Worm (Caenorhabditis elegans) whole organism, L4 larva: ENCODE data around the gene Y113G7A.22.

Experiments used
- F49E8.2 ChIP-seq: sonication (generic microtip); optimal IDR thresholded peaks from 2 replicates; lab custom pipeline; 2016; ENCODE audit warnings: missing compliant biosample characterization, mild to moderate bottlenecking, missing genetic modification characterization, borderline replicate concordance
- T20F7.1 ChIP-seq: fragments of 200-800 bp; sonication (Bioruptor generic); optimal IDR thresholded peaks from 2 replicates; lab custom pipeline; 2018; ENCODE audit warnings: mild to moderate bottlenecking, missing genetic modification characterization, missing compliant biosample characterization
- Y75B8A.6 ChIP-seq: fragments of 200-800 bp; sonication (Bioruptor generic); IDR thresholded peaks from 2 replicates; pipeline ENCODE4 v1.3.6; 2022; ENCODE audit warnings: missing genetic modification reagents, missing genetic modification characterization, missing compliant biosample characterization
- aha-1 ChIP-seq: fragments of 150-350 bp; peaks from one replicate; lab custom pipeline; 2014; ENCODE audit warnings: missing biosample characterization, missing genetic modification characterization
- ces-1 ChIP-seq: fragments of 150-350 bp; sonication (generic microtip); optimal IDR thresholded peaks from 4 replicates; lab custom pipeline; 2014; ENCODE audit warnings: missing biosample characterization, missing genetic modification reagents, missing genetic modification characterization
- ctbp-1 ChIP-seq: fragments of 200-800 bp; sonication (Bioruptor generic); IDR thresholded peaks from 2 replicates; pipeline ENCODE4 v1.3.6; 2022; ENCODE audit warnings: missing genetic modification reagents, missing genetic modification characterization, missing compliant biosample characterization
- daf-16 ChIP-seq, 3 experiments: sonication (generic microtip); optimal IDR thresholded peaks; 2 replicates each; lab custom pipeline; 2016 to 2017; ENCODE audit warnings: missing genetic modification characterization in 3 of 3, missing genetic modification reagents in 3 of 3, mild to moderate bottlenecking in 2 of 3, missing compliant biosample characterization in 2 of 3, missing biosample characterization in 1 of 3, moderate library complexity in 1 of 3
- dmd-6 ChIP-seq: fragments of 200-800 bp; sonication (Bioruptor generic); IDR thresholded peaks from 2 replicates; pipeline ENCODE4 v1.3.6; 2022; ENCODE audit warnings: missing genetic modification reagents, missing genetic modification characterization, missing compliant biosample characterization
- dmd-9 ChIP-seq: fragments of 200-800 bp; sonication (Bioruptor generic); IDR thresholded peaks from 2 replicates; pipeline ENCODE4 v1.3.6; 2022; ENCODE audit warnings: missing genetic modification reagents, missing genetic modification characterization, missing compliant biosample characterization
- duxl-1 ChIP-seq: sonication (generic microtip); optimal IDR thresholded peaks from 2 replicates; lab custom pipeline; 2016; ENCODE audit warnings: mild to moderate bottlenecking, missing genetic modification characterization, moderate library complexity, missing compliant biosample characterization; ENCODE audit not compliant: poor library complexity
- dve-1 ChIP-seq: sonication (generic microtip); optimal IDR thresholded peaks from 2 replicates; lab custom pipeline; 2017; ENCODE audit warnings: antibody characterized with exemption, mild to moderate bottlenecking, missing genetic modification characterization, missing compliant biosample characterization; ENCODE audit not compliant: insufficient read depth
- egl-27 ChIP-seq: sonication (generic microtip); optimal IDR thresholded peaks from 3 replicates; lab custom pipeline; 2017; ENCODE audit warnings: missing biosample characterization, missing genetic modification reagents, missing genetic modification characterization
- hif-1 ChIP-seq, 2 experiments: sonication (generic microtip); optimal IDR thresholded peaks; 2 replicates each; lab custom pipeline; 2016 to 2017; ENCODE audit warnings: missing compliant biosample characterization in 2 of 2, missing genetic modification characterization in 2 of 2, missing genetic modification reagents in 2 of 2, missing genotype in 2 of 2, mild to moderate bottlenecking in 1 of 2
- hlh-11 ChIP-seq: fragments of 200-800 bp; sonication (Bioruptor generic); optimal IDR thresholded peaks from 2 replicates; lab custom pipeline; 2018; ENCODE audit warnings: mild to moderate bottlenecking, missing genetic modification characterization, missing compliant biosample characterization
- hlh-30 ChIP-seq: sonication (generic microtip); optimal IDR thresholded peaks from 2 replicates; lab custom pipeline; 2017; ENCODE audit warnings: antibody characterized with exemption, mild to moderate bottlenecking, missing genetic modification characterization, missing compliant biosample characterization; ENCODE audit not compliant: insufficient read depth
- lin-1 ChIP-seq: fragments of 200-800 bp; sonication (Bioruptor generic); IDR thresholded peaks from 2 replicates; pipeline ENCODE4 v1.3.6; 2022; ENCODE audit warnings: missing genetic modification reagents, missing genetic modification characterization, missing compliant biosample characterization
- lin-38 ChIP-seq: fragments of 200-800 bp; sonication (Bioruptor generic); IDR thresholded peaks from 2 replicates; pipeline ENCODE4 v1.3.6; 2022; ENCODE audit warnings: missing genetic modification reagents, missing genetic modification characterization, missing compliant biosample characterization
- lsy-2 ChIP-seq, 2 experiments: fragments of 150-350 bp in 1 of 2; sonication (generic microtip) in 1 of 2; optimal IDR thresholded peaks; 2 replicates each; lab custom pipeline; 2014 to 2017; ENCODE audit warnings: missing biosample characterization in 2 of 2, missing genetic modification characterization in 2 of 2
- madf-9 ChIP-seq: fragments of 200-800 bp; sonication (Bioruptor generic); conservative IDR thresholded peaks from 2 replicates; pipeline ENCODE4 v1.3.6; 2022; ENCODE audit warnings: missing genetic modification reagents, missing genetic modification characterization, missing compliant biosample characterization
- mdl-1 ChIP-seq, 2 experiments: fragments of 150-350 bp in 1 of 2; sonication (generic microtip) in 1 of 2; optimal IDR thresholded peaks; 2 replicates each; lab custom pipeline; 2014 to 2017; ENCODE audit warnings: missing biosample characterization in 2 of 2, missing genetic modification characterization in 2 of 2
- mep-1 ChIP-seq: fragments of 150-350 bp; sonication (generic microtip); optimal IDR thresholded peaks from 3 replicates; lab custom pipeline; 2014; ENCODE audit warnings: missing biosample characterization, missing genetic modification characterization
- nhr-111 ChIP-seq: fragments of 200-800 bp; sonication (Bioruptor generic); optimal IDR thresholded peaks from 2 replicates; lab custom pipeline; 2018; ENCODE audit warnings: mild to moderate bottlenecking, missing genetic modification characterization, missing compliant biosample characterization
- nhr-28 ChIP-seq: fragments of 150-350 bp; optimal IDR thresholded peaks from 2 replicates; lab custom pipeline; 2014; ENCODE audit warnings: missing biosample characterization, missing genetic modification characterization
- nhr-48 ChIP-seq: sonication (generic microtip); optimal IDR thresholded peaks from 2 replicates; lab custom pipeline; 2016; ENCODE audit warnings: mild to moderate bottlenecking, missing genetic modification characterization, missing compliant biosample characterization
- nhr-6 ChIP-seq: fragments of 150-350 bp; optimal IDR thresholded peaks from 2 replicates; lab custom pipeline; 2014; ENCODE audit warnings: missing biosample characterization, missing genetic modification characterization
- nhr-77 ChIP-seq: fragments of 150-350 bp; optimal IDR thresholded peaks from 2 replicates; lab custom pipeline; 2014; ENCODE audit warnings: missing biosample characterization, missing genetic modification characterization
- pha-4 ChIP-seq, 2 experiments: fragments of 150-350 bp in 1 of 2; fragments of 200-800 bp in 1 of 2; sonication (Bioruptor generic) in 1 of 2; IDR thresholded peaks in 1 of 2; optimal IDR thresholded peaks in 1 of 2; 2 replicates each; pipeline versions ENCODE4 v1.3.6 to Lab custom; 2014 to 2022; ENCODE audit warnings: missing genetic modification characterization in 2 of 2, missing genetic modification reagents in 2 of 2, missing biosample characterization in 1 of 2, missing compliant biosample characterization in 1 of 2
- pqm-1 ChIP-seq: sonication (generic microtip); optimal IDR thresholded peaks from 2 replicates; lab custom pipeline; 2017; ENCODE audit warnings: missing biosample characterization, missing genetic modification characterization
- saeg-2 ChIP-seq: fragments of 200-800 bp; sonication (Bioruptor generic); IDR thresholded peaks from 2 replicates; pipeline ENCODE4 v1.3.6; 2022; ENCODE audit warnings: missing genetic modification reagents, missing genetic modification characterization, missing compliant biosample characterization
- set-16 ChIP-seq: fragments of 200-800 bp; sonication (Bioruptor generic); IDR thresholded peaks from 2 replicates; pipeline ENCODE4 v1.3.6; 2022; ENCODE audit warnings: missing genetic modification reagents, missing genetic modification characterization, missing compliant biosample characterization
- spr-3 ChIP-seq: fragments of 200-800 bp; sonication (Bioruptor generic); optimal IDR thresholded peaks from 2 replicates; lab custom pipeline; 2018; ENCODE audit warnings: mild to moderate bottlenecking, missing genetic modification characterization, missing compliant biosample characterization
- tra-1 ChIP-seq: fragments of 200-800 bp; sonication (Bioruptor generic); IDR thresholded peaks from 2 replicates; pipeline ENCODE4 v1.3.6; 2022; ENCODE audit warnings: missing genetic modification reagents, missing genetic modification characterization, missing compliant biosample characterization
- unc-62 ChIP-seq, 3 experiments: fragments of 150-350 bp in 1 of 3; sonication (generic microtip); optimal IDR thresholded peaks in 2 of 3; peaks in 1 of 3; 1 replicate in 1 of 3; 2 replicates in 2 of 3; lab custom pipeline; 2014 to 2017; ENCODE audit warnings: missing biosample characterization in 3 of 3, missing genetic modification characterization in 3 of 3, missing genetic modification reagents in 3 of 3, missing genotype in 1 of 3
- vab-7 ChIP-seq: fragments of 200-800 bp; sonication (Bioruptor generic); IDR thresholded peaks from 2 replicates; pipeline ENCODE4 v1.3.6; 2022; ENCODE audit warnings: missing genetic modification reagents, missing genetic modification characterization, missing compliant biosample characterization

The Y113G7A.22 gene

DNA sequence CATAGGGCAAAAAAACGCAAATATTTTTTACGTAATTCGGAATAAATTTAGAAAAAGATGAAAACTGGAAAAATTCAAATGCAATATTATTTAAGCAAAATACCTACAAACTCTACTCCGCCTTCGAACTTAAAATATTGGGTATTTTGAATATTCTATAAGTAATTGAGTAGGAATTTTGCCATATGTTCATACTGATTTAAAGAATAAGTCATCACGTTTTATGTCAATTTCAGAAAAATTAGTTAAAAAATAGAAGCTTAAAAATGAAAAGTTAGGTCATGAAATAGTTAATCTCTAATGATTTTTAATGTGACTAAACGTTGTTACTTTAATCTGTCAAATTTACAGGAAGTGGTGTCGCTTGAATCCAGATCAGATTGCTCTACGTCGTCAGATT lies 16.3 kb upstream of the Y113G7A.22 start, which contains the start of gene F19B2.7:
F19B2.7 (plus strand) TSS at position 301 of the 400 bp plus-strand sequence.
- TF ChIP-seq egl-27 (tag; lab: Kevin White, UChicago) (no peak), lsy-2 (tag; optimal IDR thresholded peaks at IDR 0.05; lab: Kevin White, UChicago) (no peak), dmd-9 (GFP tag; lab: Robert Waterston, UW) (no peak), vab-7 (GFP tag; lab: Robert Waterston, UW) (no peak), dve-1 (no peak), spr-3 (GFP tag; lab: Kevin White, UChicago) (no peak), lin-38 (GFP tag; lab: Robert Waterston, UW) (no peak), mep-1 (tag; lab: Kevin White, UChicago) (no peak), unc-62 (GFP tag; optimal IDR thresholded peaks at IDR 0.05 in 1 of 2; lab: Kevin White, UChicago) (no peak), unc-62 (tag; optimal IDR thresholded peaks at IDR 0.05; lab: Kevin White, UChicago) (no peak), pha-4 (GFP tag; IDR thresholded peaks at IDR 0.05; lab: Robert Waterston, UW) (no peak), pha-4 (tag; optimal IDR thresholded peaks at IDR 0.05; lab: Kevin White, UChicago) (no peak)

DNA sequence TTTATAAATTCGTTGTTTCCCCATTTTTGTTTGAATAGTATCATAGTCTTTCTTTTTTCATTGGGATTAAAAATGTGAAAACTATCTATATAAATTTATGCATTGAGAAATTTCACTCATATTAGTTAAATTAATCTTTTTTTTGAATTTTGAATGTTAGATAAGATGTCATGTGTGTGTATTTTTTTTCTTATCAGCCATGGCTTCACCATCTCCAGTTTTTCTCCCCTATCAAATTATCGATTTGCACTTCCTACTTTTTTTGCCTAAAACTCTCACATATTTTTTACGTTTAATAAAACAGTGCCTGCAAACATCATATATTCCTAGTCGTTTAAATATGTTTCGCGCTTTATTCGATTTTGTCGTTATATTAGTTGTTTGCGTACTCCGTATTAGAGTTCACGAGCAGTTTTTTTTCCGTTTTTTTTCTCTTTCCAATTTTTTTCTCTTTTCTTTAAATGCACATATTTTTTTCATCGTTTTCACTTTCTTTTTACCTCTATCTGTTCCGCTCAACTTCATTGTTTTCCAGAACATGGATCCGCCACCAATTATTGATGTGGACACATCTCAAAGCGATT lies 12.6 kb upstream of the Y113G7A.22 start, which contains the start of gene Y113G7A.13:
Y113G7A.13 (plus strand) TSS at position 534 of the 584 bp plus-strand sequence.
- TF ChIP-seq tra-1: no peak
- TF ChIP-seq nhr-77: peak; percentile 77
- peak; percentile 80 for TF ChIP-seq dve-1
- no peak for TF ChIP-seq nhr-6 (tag; lab: Kevin White, UChicago)
- peak; percentile 54 for TF ChIP-seq hlh-11
- TF ChIP-seq nhr-28 (tag; lab: Kevin White, UChicago): peak; percentile 66
- TF ChIP-seq madf-9 (GFP tag; lab: Robert Waterston, UW): no peak
- TF ChIP-seq ctbp-1 (GFP tag; lab: Robert Waterston, UW): no peak
- TF ChIP-seq dmd-6: peak; percentile 58
- TF ChIP-seq daf-16 (GFP tag; optimal IDR thresholded peaks at IDR 0.05; lab: Kevin White, UChicago): no peak
- TF ChIP-seq daf-16 (tag; optimal IDR thresholded peaks at IDR 0.05; lab: Kevin White, UChicago): peak; percentile 72
- TF ChIP-seq lin-1 (GFP tag; lab: Robert Waterston, UW): peak; percentile 55; the same call in 1 of the 2 replicates
- peak; percentile 98 for TF ChIP-seq pqm-1 (tag; lab: Kevin White, UChicago)
- TF ChIP-seq mdl-1 (tag; optimal IDR thresholded peaks at IDR 0.05; lab: Kevin White, UChicago): peak in 1 of 2 experiments; percentile 5
- TF ChIP-seq T20F7.1 (GFP tag; lab: Kevin White, UChicago): peak; percentile 27

DNA sequence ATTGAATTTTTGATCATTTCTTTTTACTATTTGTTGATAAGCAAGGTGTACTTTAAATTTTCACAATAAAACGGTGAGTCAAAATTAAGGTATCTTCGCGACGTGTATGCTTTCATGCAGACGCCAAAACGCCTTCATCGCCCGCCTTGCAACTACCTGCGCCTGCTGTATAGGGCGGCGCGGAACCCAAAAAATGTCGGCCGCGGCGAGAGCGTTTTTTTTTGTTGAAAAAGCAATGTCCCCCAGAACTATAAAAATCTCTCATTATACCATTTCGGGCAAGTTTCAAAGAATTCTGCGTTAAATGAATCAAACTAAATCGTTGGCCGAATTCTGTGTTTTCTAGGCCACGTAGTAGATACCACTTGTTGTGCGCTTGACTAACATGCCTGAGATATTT lies 8.6 kb upstream of the Y113G7A.22 start:
- TF ChIP-seq dmd-9 (GFP tag; lab: Robert Waterston, UW) (no peak), set-16 (GFP tag; lab: Robert Waterston, UW) (no peak), nhr-111 (no peak), hlh-30 (tag; lab: Kevin White, UChicago) (no peak), duxl-1 (tag; lab: Kevin White, UChicago) (no peak), ctbp-1 (GFP tag; lab: Robert Waterston, UW) (no peak), F49E8.2 (tag; lab: Kevin White, UChicago) (no peak), hif-1 (tag; optimal IDR thresholded peaks at IDR 0.05; lab: Kevin White, UChicago) (no peak), ces-1 (GFP tag; lab: Kevin White, UChicago) (no peak), nhr-48 (no peak), Y75B8A.6 (GFP tag; lab: Robert Waterston, UW) (no peak)

- TF ChIP-seq saeg-2 (no peak), aha-1 (tag; lab: Kevin White, UChicago) (peak; percentile 89)
These were observed 7.1 kb upstream of the Y113G7A.22 start, which contains the start of gene Y113G7A.12 for ce11 chrV:20142285-20142684. Gene Y113G7A.12 (plus strand): TSS chrV:20142585.
